Worm (Caenorhabditis elegans): ENCODE measurements around the gene lias-1.

DNA sequence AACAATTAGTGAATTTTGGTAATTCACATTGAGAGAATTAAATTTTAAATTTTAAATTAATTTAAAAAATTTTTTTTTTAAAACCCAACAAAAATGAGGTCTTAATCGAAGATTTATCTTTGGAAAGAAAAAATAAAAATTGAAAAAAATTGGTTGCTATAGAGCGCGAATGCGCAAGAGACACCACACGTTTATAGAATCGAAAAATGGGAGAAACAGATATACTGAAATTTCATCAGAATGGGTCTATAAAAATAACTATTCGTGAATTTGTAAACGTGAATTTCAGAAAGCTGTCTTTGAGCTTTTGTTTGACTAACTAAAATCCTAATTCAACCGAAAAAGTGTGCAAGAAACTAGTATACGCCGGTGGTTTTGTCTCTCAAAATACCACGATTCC is 35.5 kb upstream of the lias-1 start:
- TF ChIP-seq rnt-1 (tag; optimal IDR thresholded peaks at IDR 0.05): peak; percentile 80
- TF ChIP-seq elt-2 (tag; optimal IDR thresholded peaks at IDR 0.05): peak; percentile 43
- no peak for TF ChIP-seq mab-9 (GFP tag; IDR thresholded peaks at IDR 0.05)
- no peak for TF ChIP-seq pqm-1 (tag; optimal IDR thresholded peaks at IDR 0.05)
- TF ChIP-seq lin-39 (tag; optimal IDR thresholded peaks at IDR 0.05): no peak
- TF ChIP-seq nhr-12 (tag; optimal IDR thresholded peaks at IDR 0.05): no peak
- TF ChIP-seq nhr-77 (tag; optimal IDR thresholded peaks at IDR 0.05): peak; percentile 29
- no peak for TF ChIP-seq nhr-76 (tag; optimal IDR thresholded peaks at IDR 0.05)

All from whole organism, L1 larva.